Worm (Caenorhabditis elegans): ENCODE measurements around the gene xrn-1.

Gene xrn-1

ce11 chrII:14109184-14109664, 40.5 kb downstream of the xrn-1 start, which contains the start of gene cpg-7:
TSS of gene cpg-7 (minus strand) at chrII:14109234.
- TF ChIP-seq dpl-1 (GFP tag; optimal IDR thresholded peaks at IDR 0.05) (no peak), C04F5.9 (tag; optimal IDR thresholded peaks at IDR 0.05) (no peak), unc-86 (tag; optimal IDR thresholded peaks at IDR 0.05) (no peak), skn-1 (tag; optimal IDR thresholded peaks at IDR 0.05) (no peak), zag-1 (tag; optimal IDR thresholded peaks at IDR 0.05) (no peak), ces-1 (GFP tag; optimal IDR thresholded peaks at IDR 0.05) (no peak), tbx-2 (tag; optimal IDR thresholded peaks at IDR 0.05) (no peak), hlh-17 (GFP tag; optimal IDR thresholded peaks at IDR 0.05; ENCODE audit: borderline replicate concordance) (no peak), Y116A8C.19 (tag; optimal IDR thresholded peaks at IDR 0.05; ENCODE audit: borderline replicate concordance) (no peak), sox-4 (tag; optimal IDR thresholded peaks at IDR 0.05) (no peak), C34B4.2 (tag; optimal IDR thresholded peaks at IDR 0.05) (no peak), lin-39 (tag; optimal IDR thresholded peaks at IDR 0.05) (no peak), pax-3 (tag; optimal IDR thresholded peaks at IDR 0.05) (no peak), zip-4 (GFP tag; optimal IDR thresholded peaks at IDR 0.05) (no peak), ztf-11 (tag; optimal IDR thresholded peaks at IDR 0.05) (no peak)

ce11 chrII:14112842-14113241, 44.1 kb downstream of the xrn-1 start:
- TF ChIP-seq blmp-1 (tag; optimal IDR thresholded peaks at IDR 0.05) (peak; percentile 65), lir-3 (tag; optimal IDR thresholded peaks at IDR 0.05; ENCODE audit: poor library complexity) (no peak)

- TF ChIP-seq unc-86 (tag; optimal IDR thresholded peaks at IDR 0.05): no peak
- TF ChIP-seq ces-1 (GFP tag; optimal IDR thresholded peaks at IDR 0.05): no peak
- TF ChIP-seq snpc-4 (tag; optimal IDR thresholded peaks at IDR 0.05): peak; percentile 70
- TF ChIP-seq lin-15B (tag; optimal IDR thresholded peaks at IDR 0.05): no peak
- no peak for TF ChIP-seq zag-1 (tag; optimal IDR thresholded peaks at IDR 0.05)
- TF ChIP-seq unc-30 (tag; optimal IDR thresholded peaks at IDR 0.05): no peak
These were observed 49.7 kb downstream of the xrn-1 start for ce11 chrII:14118391-14118790.

ce11 chrII:14122065-14122464, 53.4 kb downstream of the xrn-1 start, which contains the start of gene K09E4.4:
TSS of gene K09E4.4 (minus strand) at chrII:14122165.
- no peak for TF ChIP-seq nhr-90 (tag; optimal IDR thresholded peaks at IDR 0.05; ENCODE audit: poor library complexity)
- TF ChIP-seq efl-1 (optimal IDR thresholded peaks at IDR 0.05): no peak
- TF ChIP-seq efl-1 (GFP tag; optimal IDR thresholded peaks at IDR 0.05 in 1 of 2): peak in 1 of 2 experiments; percentile 5

ce11 chrII:14126841-14127240, 58.1 kb downstream of the xrn-1 start, which contains the start of gene K09E4.3:
TSS of gene K09E4.3 (minus strand) at chrII:14126941.
- TF ChIP-seq Y116A8C.19 (tag; optimal IDR thresholded peaks at IDR 0.05; ENCODE audit: borderline replicate concordance) (no peak), C16A3.4 (tag; optimal IDR thresholded peaks at IDR 0.05) (no peak), pax-3 (tag; optimal IDR thresholded peaks at IDR 0.05) (no peak), unc-62 (GFP tag; optimal IDR thresholded peaks at IDR 0.05) (no peak), lir-3 (tag; optimal IDR thresholded peaks at IDR 0.05; ENCODE audit: poor library complexity) (no peak), ama-1 (optimal IDR thresholded peaks at IDR 0.05) (no peak), unc-130 (tag; optimal IDR thresholded peaks at IDR 0.05) (no peak), fkh-4 (tag; optimal IDR thresholded peaks at IDR 0.05; ENCODE audit: borderline replicate concordance) (no peak), lin-39 (tag; optimal IDR thresholded peaks at IDR 0.05) (no peak), tbx-2 (tag; optimal IDR thresholded peaks at IDR 0.05) (no peak)

ce11 chrII:14129191-14129590, 60.5 kb downstream of the xrn-1 start:
- TF ChIP-seq hpl-2 (GFP tag; optimal IDR thresholded peaks at IDR 0.05) (no peak), isw-1 (GFP tag; IDR thresholded peaks at IDR 0.05) (no peak), zag-1 (tag; optimal IDR thresholded peaks at IDR 0.05) (no peak), ces-1 (GFP tag; optimal IDR thresholded peaks at IDR 0.05) (no peak), nhr-19 (GFP tag; conservative IDR thresholded peaks at IDR 0.05) (no peak)
